Fruit fly (Drosophila melanogaster) whole organism, embryonic: ENCODE data around the gene CG14817.
A peak's percentile ranks its signal among the peaks of the same experiment; 100 is the strongest.

ENCODE experiments used
- ATbp ChIP-seq: fragments of 200-800 bp; sonication (Bioruptor generic); optimal IDR thresholded peaks from 2 replicates; lab custom pipeline; 2017; ENCODE audit warnings: missing biosample characterization, mild to moderate bottlenecking, missing genetic modification characterization, missing genetic modification reagents
- Abd-B ChIP-seq: fragments of 200-800 bp; sonication (Bioruptor generic); optimal IDR thresholded peaks from 2 replicates; lab custom pipeline; 2018; ENCODE audit warnings: missing biosample characterization, mild to moderate bottlenecking, missing genetic modification characterization, moderate library complexity
- Asciz ChIP-seq: fragments of 200-800 bp; sonication (Bioruptor generic); optimal IDR thresholded peaks from 2 replicates; lab custom pipeline; 2017; ENCODE audit warnings: missing biosample characterization, mild to moderate bottlenecking, missing genetic modification characterization, missing genetic modification reagents
- Awh ChIP-seq: fragments of 200-800 bp; sonication (Bioruptor generic); IDR thresholded peaks from 2 replicates; pipeline ENCODE4, ENCODE4 v1.3.6; 2022; ENCODE audit warnings: missing biosample characterization, missing genetic modification characterization
- CG1024 ChIP-seq: fragments of 200-800 bp; sonication (Bioruptor generic); IDR thresholded peaks from 2 replicates; pipeline ENCODE4 v1.3.6; 2022; ENCODE audit warnings: missing biosample characterization, missing genetic modification characterization
- CG10267 ChIP-seq: fragments of 200-800 bp; sonication (Bioruptor generic); optimal IDR thresholded peaks from 2 replicates; lab custom pipeline; 2018; ENCODE audit warnings: missing biosample characterization, mild to moderate bottlenecking, missing genetic modification characterization, moderate library complexity
- CG10431 ChIP-seq: fragments of 200-800 bp; sonication (Bioruptor generic); optimal IDR thresholded peaks from 3 replicates; lab custom pipeline; 2018; ENCODE audit warnings: missing biosample characterization, mild to moderate bottlenecking, missing genetic modification characterization
- CG10979 ChIP-seq: fragments of 200-800 bp; sonication (Bioruptor generic); optimal IDR thresholded peaks from 2 replicates; lab custom pipeline; 2018; ENCODE audit warnings: missing biosample characterization, mild to moderate bottlenecking, missing genetic modification characterization, moderate library complexity
- CG11247 ChIP-seq: fragments of 200-800 bp; sonication (Bioruptor generic); IDR thresholded peaks from 2 replicates; pipeline ENCODE4 v1.3.6; 2022; ENCODE audit warnings: missing biosample characterization, missing genetic modification characterization
- CG12071 ChIP-seq: fragments of 200-800 bp; sonication (Bioruptor generic); optimal IDR thresholded peaks from 3 replicates; lab custom pipeline; 2018; ENCODE audit warnings: missing biosample characterization, mild to moderate bottlenecking, missing genetic modification characterization
- CG13775 ChIP-seq: fragments of 200-800 bp; sonication (Bioruptor generic); optimal IDR thresholded peaks from 3 replicates; lab custom pipeline; 2017; ENCODE audit warnings: missing biosample characterization, mild to moderate bottlenecking, missing genetic modification characterization
- CG14441 ChIP-seq: fragments of 200-800 bp; sonication (Bioruptor generic); IDR thresholded peaks from 2 replicates; pipeline ENCODE4 v1.3.6; 2022; ENCODE audit warnings: missing biosample characterization, missing genetic modification characterization
- CG15479 ChIP-seq: fragments of 200-800 bp; sonication (Bioruptor generic); optimal IDR thresholded peaks from 3 replicates; lab custom pipeline; 2019; ENCODE audit warnings: missing biosample characterization, mild to moderate bottlenecking, missing genetic modification characterization, moderate library complexity
- CG15514 ChIP-seq: fragments of 200-800 bp; sonication (Bioruptor generic); optimal IDR thresholded peaks from 3 replicates; lab custom pipeline; 2017; ENCODE audit warnings: missing biosample characterization, missing genetic modification characterization, mild to moderate bottlenecking, moderate library complexity, missing genetic modification reagents
- CG18476 ChIP-seq: fragments of 200-800 bp; sonication (Bioruptor generic); optimal IDR thresholded peaks from 2 replicates; lab custom pipeline; 2016; ENCODE audit warnings: missing biosample characterization, mild to moderate bottlenecking, missing genetic modification characterization
- CG34376 ChIP-seq: fragments of 200-800 bp; sonication (Bioruptor generic); optimal IDR thresholded peaks from 2 replicates; lab custom pipeline; 2018; ENCODE audit warnings: missing biosample characterization, mild to moderate bottlenecking, missing genetic modification characterization
- CG4424 ChIP-seq: fragments of 200-800 bp; sonication (Bioruptor generic); optimal IDR thresholded peaks from 3 replicates; lab custom pipeline; 2016; ENCODE audit warnings: missing biosample characterization, missing genetic modification characterization
- CG4707 ChIP-seq: fragments of 200-800 bp; sonication (Bioruptor generic); optimal IDR thresholded peaks from 2 replicates; lab custom pipeline; 2018; ENCODE audit warnings: missing biosample characterization, mild to moderate bottlenecking, missing genetic modification characterization, moderate library complexity
- CG5180 ChIP-seq: fragments of 200-800 bp; sonication (Bioruptor generic); optimal IDR thresholded peaks from 3 replicates; lab custom pipeline; 2017; ENCODE audit warnings: missing biosample characterization, missing genetic modification characterization, mild to moderate bottlenecking, moderate library complexity, missing genetic modification reagents
- CG7963 ChIP-seq: fragments of 200-800 bp; sonication (Bioruptor generic); IDR thresholded peaks from 3 replicates; pipeline ENCODE4 v1.3.6; 2022; ENCODE audit warnings: missing biosample characterization, missing genetic modification characterization; ENCODE audit not compliant: partially characterized antibody
- CG9797 ChIP-seq: fragments of 200-800 bp; sonication (Bioruptor generic); optimal IDR thresholded peaks from 3 replicates; lab custom pipeline; 2018; ENCODE audit warnings: missing biosample characterization, mild to moderate bottlenecking, missing genetic modification characterization
- CG9817 ChIP-seq: fragments of 200-800 bp; sonication (Bioruptor generic); optimal IDR thresholded peaks from 2 replicates; lab custom pipeline; 2018; ENCODE audit warnings: missing biosample characterization, mild to moderate bottlenecking, missing genetic modification characterization, moderate library complexity
- Chrac-16 ChIP-seq: fragments of 200-800 bp; sonication (Bioruptor generic); optimal IDR thresholded peaks from 3 replicates; lab custom pipeline; 2016; ENCODE audit warnings: missing biosample characterization, missing genetic modification characterization
- Dip2 ChIP-seq: fragments of 200-800 bp; sonication (Bioruptor generic); IDR thresholded peaks from 2 replicates; pipeline ENCODE4 v1.3.6; 2022; ENCODE audit warnings: missing biosample characterization, missing genetic modification characterization
- ERR ChIP-seq: fragments of 200-800 bp; sonication (Bioruptor generic); optimal IDR thresholded peaks from 2 replicates; lab custom pipeline; 2016; ENCODE audit warnings: missing biosample characterization, missing genetic modification characterization
- Gsc ChIP-seq: fragments of 200-800 bp; sonication (Bioruptor generic); IDR thresholded peaks from 2 replicates; pipeline ENCODE4 v1.3.6; 2022; ENCODE audit warnings: missing biosample characterization, missing genetic modification characterization
- HLH3B ChIP-seq: fragments of 200-800 bp; sonication (Bioruptor generic); IDR thresholded peaks from 2 replicates; pipeline ENCODE4 v1.3.6; 2022; ENCODE audit warnings: missing biosample characterization, missing genetic modification characterization
- Hsf ChIP-seq: fragments of 200-800 bp; sonication (Bioruptor generic); optimal IDR thresholded peaks from 3 replicates; lab custom pipeline; 2016; ENCODE audit warnings: missing biosample characterization, missing genetic modification characterization
- MBD-R2 ChIP-seq: fragments of 200-800 bp; sonication (Bioruptor generic); IDR thresholded peaks from 2 replicates; pipeline ENCODE4 v1.3.6; 2022; ENCODE audit warnings: missing biosample characterization, missing genetic modification characterization
- Meics ChIP-seq: fragments of 200-800 bp; sonication (Bioruptor generic); optimal IDR thresholded peaks from 2 replicates; lab custom pipeline; 2017; ENCODE audit warnings: missing biosample characterization, mild to moderate bottlenecking, missing genetic modification characterization
- NC2α ChIP-seq: fragments of 200-800 bp; sonication (Bioruptor generic); optimal IDR thresholded peaks from 2 replicates; lab custom pipeline; 2016; ENCODE audit warnings: missing biosample characterization, missing genetic modification characterization
- NFAT ChIP-seq: fragments of 200-800 bp; sonication (Bioruptor generic); IDR thresholded peaks from 2 replicates; pipeline ENCODE4 v1.3.6; 2022; ENCODE audit warnings: missing biosample characterization, missing genetic modification characterization
- Neu2 ChIP-seq: fragments of 200-800 bp; sonication (Bioruptor generic); optimal IDR thresholded peaks from 3 replicates; lab custom pipeline; 2016; ENCODE audit warnings: missing biosample characterization, missing genetic modification characterization, borderline replicate concordance
- Nf-YA ChIP-seq: fragments of 200-800 bp; sonication (Bioruptor generic); IDR thresholded peaks from 2 replicates; pipeline ENCODE4 v1.3.6; 2022; ENCODE audit warnings: missing biosample characterization, missing genetic modification characterization
- Oli ChIP-seq: fragments of 200-800 bp; sonication (Bioruptor generic); optimal IDR thresholded peaks from 2 replicates; lab custom pipeline; 2018; ENCODE audit warnings: missing biosample characterization, mild to moderate bottlenecking, missing genetic modification characterization, moderate library complexity
- Sox102F ChIP-seq: fragments of 200-800 bp; sonication (Bioruptor generic); optimal IDR thresholded peaks from 2 replicates; lab custom pipeline; 2018; ENCODE audit warnings: missing biosample characterization, mild to moderate bottlenecking, missing genetic modification characterization, moderate library complexity
- Vsx1 ChIP-seq: fragments of 200-800 bp; sonication (Bioruptor generic); optimal IDR thresholded peaks from 2 replicates; lab custom pipeline; 2017; ENCODE audit warnings: missing biosample characterization, mild to moderate bottlenecking, missing genetic modification characterization, missing genetic modification reagents
- az2 ChIP-seq: fragments of 200-800 bp; sonication (Bioruptor generic); optimal IDR thresholded peaks from 3 replicates; lab custom pipeline; 2016; ENCODE audit warnings: missing biosample characterization, missing genetic modification characterization
- br ChIP-seq: fragments of >200 bp; optimal IDR thresholded peaks from 2 replicates; lab custom pipeline; 2017
- fd96Cb ChIP-seq: fragments of 200-800 bp; sonication (Bioruptor generic); optimal IDR thresholded peaks from 2 replicates; lab custom pipeline; 2018; ENCODE audit warnings: missing biosample characterization, mild to moderate bottlenecking, missing genetic modification characterization, moderate library complexity
- grau ChIP-seq: fragments of 200-800 bp; optimal IDR thresholded peaks from 3 replicates; lab custom pipeline; 2019; ENCODE audit warnings: missing biosample characterization, mild to moderate bottlenecking, missing genetic modification characterization, moderate library complexity
- hbn ChIP-seq: fragments of 200-800 bp; sonication (Bioruptor generic); IDR thresholded peaks from 2 replicates; pipeline ENCODE4 v1.3.6; 2022; ENCODE audit warnings: missing biosample characterization, missing genetic modification characterization; ENCODE audit not compliant: partially characterized antibody
- inv ChIP-seq: fragments of 200-800 bp; sonication (Bioruptor generic); IDR thresholded peaks from 2 replicates; pipeline ENCODE4 v1.3.6; 2022; ENCODE audit warnings: missing biosample characterization, missing genetic modification characterization; ENCODE audit not compliant: partially characterized antibody
- tap ChIP-seq: fragments of 200-800 bp; optimal IDR thresholded peaks from 3 replicates; lab custom pipeline; 2019; ENCODE audit warnings: missing biosample characterization, mild to moderate bottlenecking, missing genetic modification characterization, moderate library complexity
- tll ChIP-seq, 2 experiments: fragments of 200-800 bp in 1 of 2; fragments of >200 bp in 1 of 2; sonication (Bioruptor generic) in 1 of 2; optimal IDR thresholded peaks; 2 replicates each; lab custom pipeline; 2017 to 2019; ENCODE audit warnings: missing biosample characterization in 2 of 2, missing genetic modification characterization in 2 of 2, mild to moderate bottlenecking in 1 of 2, moderate library complexity in 1 of 2
- unc-4 ChIP-seq: fragments of 200-800 bp; sonication (Bioruptor generic); IDR thresholded peaks from 2 replicates; pipeline ENCODE4 v1.3.6; 2022; ENCODE audit warnings: missing biosample characterization, missing genetic modification characterization; ENCODE audit not compliant: partially characterized antibody

CG14817 gene

dm6 chrX:1865673-1866072, 11.4 kb downstream of the CG14817 start, which contains the start of the genes Gcna and MED18 (continued):
- TF ChIP-seq ERR (GFP tag; lab: Kevin White, UChicago) (no peak), CG10267 (tag; lab: Kevin White, UChicago) (peak; percentile 24), CG7963 (GFP tag; lab: Robert Waterston, UW) (no peak), unc-4 (peak; percentile 50; the same call in 1 of the 2 replicates)

dm6 chrX:1861620-1862184, 15.4 kb downstream of the CG14817 start, which contains the start of gene deltaCOP:
TSS of gene deltaCOP (minus strand) at chrX:1861790.
- no peak for TF ChIP-seq CG5180 (GFP tag; lab: Kevin White, UChicago)
- no peak for TF ChIP-seq hbn (GFP tag; lab: Robert Waterston, UW)
- TF ChIP-seq ERR (GFP tag; lab: Kevin White, UChicago): peak; percentile 81
- TF ChIP-seq Meics (GFP tag; lab: Kevin White, UChicago): peak; percentile 81
- peak; percentile 73 for TF ChIP-seq CG9817 (tag; lab: Kevin White, UChicago)
- no peak for TF ChIP-seq Asciz (GFP tag; lab: Kevin White, UChicago)
- TF ChIP-seq CG10267 (tag; lab: Kevin White, UChicago): peak; percentile 93
- TF ChIP-seq unc-4: no peak
- TF ChIP-seq MBD-R2 (GFP tag; lab: Robert Waterston, UW): peak; percentile 83
- TF ChIP-seq CG15514 (GFP tag; lab: Kevin White, UChicago): peak; percentile 77
- TF ChIP-seq CG15479 (GFP tag; lab: Kevin White, UChicago): no peak
- peak; percentile 79 for TF ChIP-seq CG11247 (GFP tag; lab: Robert Waterston, UW)
- TF ChIP-seq NFAT (GFP tag; lab: Robert Waterston, UW): peak; percentile 63
- TF ChIP-seq tll (GFP tag; optimal IDR thresholded peaks at IDR 0.05; lab: Kevin White, UChicago): peak in 1 of 2 experiments; percentile 69
- peak; percentile 60 for TF ChIP-seq Neu2
- peak; percentile 45; the same call in 1 of the 2 replicates for TF ChIP-seq Gsc
- TF ChIP-seq CG4707 (GFP tag; lab: Kevin White, UChicago): no peak
- TF ChIP-seq az2 (GFP tag; lab: Kevin White, UChicago): peak; percentile 80
- peak; percentile 42 for TF ChIP-seq CG12071 (GFP tag; lab: Kevin White, UChicago)
- no peak for TF ChIP-seq Sox102F (GFP tag; lab: Kevin White, UChicago)
- peak; percentile 92 for TF ChIP-seq Hsf (GFP tag; lab: Kevin White, UChicago)
- TF ChIP-seq Nf-YA (GFP tag; lab: Robert Waterston, UW): no peak
- TF ChIP-seq CG1024 (GFP tag; lab: Robert Waterston, UW): peak; percentile 52; the same call in 1 of the 2 replicates
- peak; percentile 86 for TF ChIP-seq Abd-B
- TF ChIP-seq CG13775: peak; percentile 84
- peak; percentile 64 for TF ChIP-seq NC2α (GFP tag; lab: Kevin White, UChicago)
- TF ChIP-seq CG34376: peak; percentile 76
- TF ChIP-seq Awh (GFP tag; lab: Robert Waterston, UW): peak; percentile 67
- peak; percentile 77 for TF ChIP-seq CG9797 (GFP tag; lab: Kevin White, UChicago)
- TF ChIP-seq CG14441 (GFP tag; lab: Robert Waterston, UW): peak; percentile 75
- TF ChIP-seq Chrac-16: peak; percentile 87
- TF ChIP-seq CG4424 (GFP tag; lab: Kevin White, UChicago): peak; percentile 85
- TF ChIP-seq grau: peak; percentile 83
- TF ChIP-seq fd96Cb: peak; percentile 73
- TF ChIP-seq br: no peak
- no peak for TF ChIP-seq inv (GFP tag; lab: Robert Waterston, UW)
- TF ChIP-seq HLH3B (GFP tag; lab: Robert Waterston, UW): peak; percentile 70
- peak; percentile 58 for TF ChIP-seq Dip2 (GFP tag; lab: Robert Waterston, UW)
- TF ChIP-seq Oli (tag; lab: Kevin White, UChicago): peak; percentile 77
- no peak for TF ChIP-seq Vsx1
- TF ChIP-seq tap (tag; lab: Kevin White, UChicago): no peak
- no peak for TF ChIP-seq CG10431
- TF ChIP-seq CG18476 (GFP tag; lab: Kevin White, UChicago): peak; percentile 78
- peak; percentile 64 for TF ChIP-seq CG10979
- no peak for TF ChIP-seq ATbp
